Fruit fly (Drosophila melanogaster) whole organism, embryonic: ENCODE results near the gene Pstk.

Experiments used
- Ada2b ChIP-seq: fragments of 200-800 bp; sonication (Bioruptor generic); IDR thresholded peaks from 2 replicates; pipeline ENCODE4 v1.3.6; 2022; ENCODE audit warnings: missing biosample characterization, missing genetic modification characterization
- Atf6 ChIP-seq: fragments of 200-800 bp; sonication (Bioruptor generic); IDR thresholded peaks from 2 replicates; pipeline ENCODE4 v1.3.6; 2022; ENCODE audit warnings: missing biosample characterization, missing genetic modification characterization
- B-H2 ChIP-seq: fragments of 200-800 bp; sonication (Bioruptor generic); optimal IDR thresholded peaks from 2 replicates; lab custom pipeline; 2018; ENCODE audit warnings: missing biosample characterization, mild to moderate bottlenecking, missing genetic modification characterization
- C15 ChIP-seq: fragments of 200-800 bp; sonication (Bioruptor generic); IDR thresholded peaks from 3 replicates; pipeline ENCODE4 v1.3.6; 2022; ENCODE audit warnings: missing biosample characterization, missing genetic modification characterization
- CG11723 ChIP-seq: fragments of 200-800 bp; sonication (Bioruptor generic); optimal IDR thresholded peaks from 2 replicates; lab custom pipeline; 2017; ENCODE audit warnings: missing biosample characterization, mild to moderate bottlenecking, missing genetic modification characterization
- CG12155 ChIP-seq: fragments of 200-800 bp; sonication (Bioruptor generic); optimal IDR thresholded peaks from 3 replicates; lab custom pipeline; 2016; ENCODE audit warnings: missing biosample characterization, missing genetic modification characterization
- CG12299 ChIP-seq: fragments of 200-800 bp; sonication (Bioruptor generic); optimal IDR thresholded peaks from 2 replicates; lab custom pipeline; 2018; ENCODE audit warnings: missing biosample characterization, mild to moderate bottlenecking, missing genetic modification characterization
- CG13287 ChIP-seq: fragments of 200-800 bp; sonication (Bioruptor generic); IDR thresholded peaks from 2 replicates; pipeline ENCODE4 v1.3.6; 2022; ENCODE audit warnings: missing biosample characterization, missing genetic modification characterization; ENCODE audit not compliant: partially characterized antibody
- CG13296 ChIP-seq: fragments of 200-800 bp; sonication (Bioruptor generic); optimal IDR thresholded peaks from 3 replicates; lab custom pipeline; 2018; ENCODE audit warnings: missing biosample characterization, mild to moderate bottlenecking, missing genetic modification characterization
- CG16863 ChIP-seq: fragments of 200-800 bp; sonication (Bioruptor generic); optimal IDR thresholded peaks from 3 replicates; lab custom pipeline; 2016; ENCODE audit warnings: missing biosample characterization, missing genetic modification characterization
- CG17328 ChIP-seq: fragments of 200-800 bp; sonication (Bioruptor generic); IDR thresholded peaks from 2 replicates; pipeline ENCODE4 v1.3.6; 2022; ENCODE audit warnings: missing biosample characterization, missing genetic modification characterization
- CG18262 ChIP-seq: fragments of 200-800 bp; optimal IDR thresholded peaks from 3 replicates; lab custom pipeline; 2019; ENCODE audit warnings: missing biosample characterization, mild to moderate bottlenecking, missing genetic modification characterization, moderate library complexity
- CG18476 ChIP-seq: fragments of 200-800 bp; sonication (Bioruptor generic); optimal IDR thresholded peaks from 2 replicates; lab custom pipeline; 2016; ENCODE audit warnings: missing biosample characterization, mild to moderate bottlenecking, missing genetic modification characterization
- CG31365 ChIP-seq: fragments of 200-800 bp; sonication (Bioruptor generic); optimal IDR thresholded peaks from 2 replicates; lab custom pipeline; 2018; ENCODE audit warnings: missing biosample characterization, mild to moderate bottlenecking, missing genetic modification characterization
- CG3281 ChIP-seq: fragments of 200-800 bp; sonication (Bioruptor generic); optimal IDR thresholded peaks from 3 replicates; lab custom pipeline; 2017; ENCODE audit warnings: missing biosample characterization, mild to moderate bottlenecking, missing genetic modification characterization
- CG33557 ChIP-seq: fragments of 200-800 bp; sonication (Bioruptor generic); optimal IDR thresholded peaks from 2 replicates; lab custom pipeline; 2019; ENCODE audit warnings: missing biosample characterization, mild to moderate bottlenecking, missing genetic modification characterization, moderate library complexity
- CG43689 ChIP-seq: fragments of 200-800 bp; sonication (Bioruptor generic); IDR thresholded peaks from 2 replicates; pipeline ENCODE4 v1.3.6; 2022; ENCODE audit warnings: missing biosample characterization, missing genetic modification characterization
- CG6254 ChIP-seq: fragments of 200-800 bp; sonication (Bioruptor generic); optimal IDR thresholded peaks from 3 replicates; lab custom pipeline; 2017; ENCODE audit warnings: mild to moderate bottlenecking, missing biosample characterization, missing genetic modification reagents, missing genetic modification characterization
- CG6683 ChIP-seq: fragments of 200-800 bp; sonication (Bioruptor generic); optimal IDR thresholded peaks from 2 replicates; lab custom pipeline; 2017; ENCODE audit warnings: missing biosample characterization, mild to moderate bottlenecking, missing genetic modification characterization, missing genetic modification reagents
- CG8388 ChIP-seq: fragments of 200-800 bp; sonication (Bioruptor generic); optimal IDR thresholded peaks from 2 replicates; lab custom pipeline; 2019; ENCODE audit warnings: missing biosample characterization, mild to moderate bottlenecking, missing genetic modification characterization, moderate library complexity
- CG8924 ChIP-seq: fragments of 200-800 bp; optimal IDR thresholded peaks from 3 replicates; lab custom pipeline; 2019; ENCODE audit warnings: missing biosample characterization, mild to moderate bottlenecking, missing genetic modification characterization, moderate library complexity
- CG9727 ChIP-seq: fragments of 200-800 bp; sonication (Bioruptor generic); optimal IDR thresholded peaks from 3 replicates; lab custom pipeline; 2017; ENCODE audit warnings: missing biosample characterization, mild to moderate bottlenecking, missing genetic modification characterization
- CG9797 ChIP-seq: fragments of 200-800 bp; sonication (Bioruptor generic); optimal IDR thresholded peaks from 3 replicates; lab custom pipeline; 2018; ENCODE audit warnings: missing biosample characterization, mild to moderate bottlenecking, missing genetic modification characterization
- D19A ChIP-seq: fragments of 200-800 bp; optimal IDR thresholded peaks from 3 replicates; lab custom pipeline; 2019; ENCODE audit warnings: missing biosample characterization, mild to moderate bottlenecking, missing genetic modification characterization, moderate library complexity
- Dek ChIP-seq: fragments of 200-800 bp; sonication (Bioruptor generic); optimal IDR thresholded peaks from 3 replicates; lab custom pipeline; 2019; ENCODE audit warnings: missing biosample characterization, mild to moderate bottlenecking, missing genetic modification characterization, moderate library complexity
- Dll ChIP-seq: fragments of 200-800 bp; sonication (Bioruptor generic); IDR thresholded peaks from 4 replicates; pipeline ENCODE4 v1.3.6; 2022; ENCODE audit warnings: missing biosample characterization, missing genetic modification characterization; ENCODE audit not compliant: partially characterized antibody
- Doc2 ChIP-seq: fragments of 200-800 bp; sonication (Bioruptor generic); IDR thresholded peaks from 2 replicates; pipeline ENCODE4 v1.3.6; 2022; ENCODE audit warnings: missing biosample characterization, missing genetic modification characterization
- Fer3 ChIP-seq: fragments of 200-800 bp; sonication (Bioruptor generic); optimal IDR thresholded peaks from 2 replicates; lab custom pipeline; 2018; ENCODE audit warnings: missing biosample characterization, mild to moderate bottlenecking, missing genetic modification characterization, moderate library complexity
- Hr3 ChIP-seq: fragments of 200-800 bp; sonication (Bioruptor generic); optimal IDR thresholded peaks from 3 replicates; lab custom pipeline; 2016; ENCODE audit warnings: missing biosample characterization, missing genetic modification characterization
- NFAT ChIP-seq: fragments of 200-800 bp; sonication (Bioruptor generic); IDR thresholded peaks from 2 replicates; pipeline ENCODE4 v1.3.6; 2022; ENCODE audit warnings: missing biosample characterization, missing genetic modification characterization
- Neu2 ChIP-seq: fragments of 200-800 bp; sonication (Bioruptor generic); optimal IDR thresholded peaks from 3 replicates; lab custom pipeline; 2016; ENCODE audit warnings: missing biosample characterization, missing genetic modification characterization, borderline replicate concordance
- Opbp ChIP-seq: fragments of 200-800 bp; sonication (Bioruptor generic); IDR thresholded peaks from 3 replicates; pipeline ENCODE4 v1.3.6; 2022; ENCODE audit warnings: missing biosample characterization, missing genetic modification characterization; ENCODE audit not compliant: partially characterized antibody
- Ravus ChIP-seq: fragments of 200-800 bp; sonication (Bioruptor generic); IDR thresholded peaks from 2 replicates; pipeline ENCODE4 v1.3.6; 2022; ENCODE audit warnings: missing biosample characterization, missing genetic modification characterization
- Scr ChIP-seq: fragments of 200-800 bp; sonication (Bioruptor generic); IDR thresholded peaks from 2 replicates; pipeline ENCODE4 v1.3.6; 2022; ENCODE audit warnings: missing biosample characterization, missing genetic modification characterization; ENCODE audit not compliant: partially characterized antibody
- Xbp1 ChIP-seq: fragments of 200-800 bp; sonication (Bioruptor generic); optimal IDR thresholded peaks from 3 replicates; lab custom pipeline; 2016; ENCODE audit warnings: missing biosample characterization, mild to moderate bottlenecking, missing genetic modification characterization
- ap ChIP-seq: fragments of 200-800 bp; sonication (Bioruptor generic); IDR thresholded peaks from 2 replicates; pipeline ENCODE4 v1.3.6; 2022; ENCODE audit warnings: missing biosample characterization, missing genetic modification characterization
- chm ChIP-seq: fragments of 200-800 bp; sonication (Bioruptor generic); IDR thresholded peaks from 2 replicates; pipeline ENCODE4 v1.3.6; 2022; ENCODE audit warnings: missing biosample characterization, missing genetic modification characterization
- cwo ChIP-seq: fragments of 200-800 bp; sonication (Bioruptor generic); optimal IDR thresholded peaks from 3 replicates; lab custom pipeline; 2017; ENCODE audit warnings: missing biosample characterization, missing genetic modification characterization, mild to moderate bottlenecking, moderate library complexity, missing genetic modification reagents
- fd102C ChIP-seq: fragments of 200-800 bp; sonication (Bioruptor generic); optimal IDR thresholded peaks from 2 replicates; lab custom pipeline; 2018; ENCODE audit warnings: missing biosample characterization, mild to moderate bottlenecking, missing genetic modification characterization, moderate library complexity
- gcm2 ChIP-seq: fragments of 200-800 bp; sonication (Bioruptor generic); optimal IDR thresholded peaks from 2 replicates; lab custom pipeline; 2016; ENCODE audit warnings: missing biosample characterization, missing genetic modification characterization
- jing ChIP-seq: fragments of 200-800 bp; sonication (Bioruptor generic); optimal IDR thresholded peaks from 2 replicates; lab custom pipeline; 2018; ENCODE audit warnings: missing biosample characterization, mild to moderate bottlenecking, missing genetic modification characterization
- lab ChIP-seq: fragments of 200-800 bp; sonication (Bioruptor generic); optimal IDR thresholded peaks from 3 replicates; lab custom pipeline; 2017; ENCODE audit warnings: missing biosample characterization, missing genetic modification characterization, mild to moderate bottlenecking, moderate library complexity, missing genetic modification reagents
- lov ChIP-seq, 2 experiments: fragments of 200-800 bp in 1 of 2; fragments of >200 bp in 1 of 2; sonication (Bioruptor generic) in 1 of 2; IDR thresholded peaks in 1 of 2; optimal IDR thresholded peaks in 1 of 2; 2 replicates in 1 of 2; 3 replicates in 1 of 2; pipeline versions ENCODE4 v1.3.6 to Lab custom; 2017 to 2022; ENCODE audit warnings: missing biosample characterization in 1 of 2, missing genetic modification characterization in 1 of 2
- onecut ChIP-seq: fragments of 200-800 bp; sonication (Bioruptor generic); IDR thresholded peaks from 2 replicates; pipeline ENCODE4 v1.3.6; 2022; ENCODE audit warnings: missing biosample characterization, missing genetic modification characterization
- pita ChIP-seq: fragments of 200-800 bp; sonication (Bioruptor generic); optimal IDR thresholded peaks from 2 replicates; lab custom pipeline; 2017; ENCODE audit warnings: missing biosample characterization, mild to moderate bottlenecking, missing genetic modification characterization
- salm ChIP-seq: fragments of 200-800 bp; sonication (Bioruptor generic); optimal IDR thresholded peaks from 2 replicates; lab custom pipeline; 2018; ENCODE audit warnings: missing biosample characterization, mild to moderate bottlenecking, missing genetic modification characterization
- tgo ChIP-seq: fragments of 200-800 bp; sonication (Bioruptor generic); IDR thresholded peaks from 3 replicates; pipeline ENCODE4 v1.3.6; 2022; ENCODE audit warnings: missing biosample characterization, missing genetic modification characterization
- unpg ChIP-seq: fragments of 200-800 bp; sonication (Bioruptor generic); optimal IDR thresholded peaks from 3 replicates; lab custom pipeline; 2018; ENCODE audit warnings: missing biosample characterization, mild to moderate bottlenecking, missing genetic modification characterization, moderate library complexity
- wdn ChIP-seq: fragments of 200-800 bp; sonication (Bioruptor generic); IDR thresholded peaks from 2 replicates; pipeline ENCODE4 v1.3.6; 2022; ENCODE audit warnings: missing biosample characterization, missing genetic modification characterization
- zfh2 ChIP-seq: fragments of 200-800 bp; sonication (Bioruptor generic); optimal IDR thresholded peaks from 2 replicates; lab custom pipeline; 2016; ENCODE audit warnings: missing biosample characterization, missing genetic modification characterization

Pstk gene

dm6 chrX:19613473-19613872 lies 4.9 kb downstream of the Pstk start (continued):
- peak; percentile 85 for TF ChIP-seq CG13296 (GFP tag; lab: Kevin White, UChicago)
- no peak for TF ChIP-seq cwo (GFP tag; lab: Kevin White, UChicago)
- TF ChIP-seq Dll (GFP tag; lab: Robert Waterston, UW) = peak; percentile 53; the same call in 1 of the 4 replicates
- peak; percentile 8 for TF ChIP-seq CG8924
- TF ChIP-seq CG6683 = peak; percentile 60
- no peak for TF ChIP-seq zfh2 (GFP tag; lab: Kevin White, UChicago)
- TF ChIP-seq tgo = no peak
- TF ChIP-seq chm (GFP tag; lab: Robert Waterston, UW) = peak; percentile 74
- TF ChIP-seq Ada2b (GFP tag; lab: Robert Waterston, UW) = no peak
- peak; percentile 17 for TF ChIP-seq salm (tag; lab: Kevin White, UChicago)
- no peak for TF ChIP-seq lov (optimal IDR thresholded peaks at IDR 0.05; lab: Kevin White, UChicago)
- no peak; the same call in 2 of the 3 replicates for TF ChIP-seq lov (GFP tag; IDR thresholded peaks at IDR 0.05; lab: Robert Waterston, UW)
- TF ChIP-seq CG17328 (GFP tag; lab: Robert Waterston, UW) = peak; percentile 58
- peak; percentile 64 for TF ChIP-seq onecut (GFP tag; lab: Robert Waterston, UW)
- TF ChIP-seq wdn (GFP tag; lab: Robert Waterston, UW) = no peak
- peak; percentile 16 for TF ChIP-seq gcm2
- no peak for TF ChIP-seq lab
- peak; percentile 5 for TF ChIP-seq Xbp1
- no peak for TF ChIP-seq NFAT
- peak; percentile 78 for TF ChIP-seq CG3281 (GFP tag; lab: Kevin White, UChicago)
- TF ChIP-seq ap = 0 out of 2 replicates have a peak, but pooled peaks have one; percentile 9
- TF ChIP-seq CG18476 (GFP tag; lab: Kevin White, UChicago) = no peak
- no peak for TF ChIP-seq fd102C
- no peak for TF ChIP-seq C15 (GFP tag; lab: Robert Waterston, UW)
- TF ChIP-seq CG8388 (GFP tag; lab: Kevin White, UChicago) = peak; percentile 34
- peak; percentile 34 for TF ChIP-seq CG9797
- no peak for TF ChIP-seq pita
- TF ChIP-seq B-H2 (GFP tag; lab: Kevin White, UChicago) = peak; percentile 76
- TF ChIP-seq CG13287 = peak; percentile 75
- peak; percentile 65 for TF ChIP-seq CG9727 (GFP tag; lab: Kevin White, UChicago)
- TF ChIP-seq Atf6 (GFP tag; lab: Robert Waterston, UW) = peak; percentile 38; the same call in 1 of the 2 replicates
- TF ChIP-seq Opbp (GFP tag; lab: Robert Waterston, UW) = peak; percentile 17; the same call in 1 of the 3 replicates
- TF ChIP-seq CG33557 (GFP tag; lab: Kevin White, UChicago) = peak; percentile 58
- peak; percentile 60 for TF ChIP-seq unpg (GFP tag; lab: Kevin White, UChicago)
- no peak for TF ChIP-seq jing
- TF ChIP-seq CG6254 (GFP tag; lab: Kevin White, UChicago) = peak; percentile 13
- no peak for TF ChIP-seq CG12155 (GFP tag; lab: Kevin White, UChicago)
- TF ChIP-seq Hr3 (GFP tag; lab: Kevin White, UChicago) = no peak
- TF ChIP-seq CG18262 = peak; percentile 34
- peak; percentile 47 for TF ChIP-seq CG11723 (GFP tag; lab: Kevin White, UChicago)
- no peak for TF ChIP-seq CG16863 (GFP tag; lab: Kevin White, UChicago)
- no peak for TF ChIP-seq CG43689 (GFP tag; lab: Robert Waterston, UW)
- TF ChIP-seq D19A = no peak
- TF ChIP-seq Fer3 (tag; lab: Kevin White, UChicago) = peak; percentile 68
- no peak for TF ChIP-seq Neu2 (GFP tag; lab: Kevin White, UChicago)
- no peak for TF ChIP-seq Dek (tag; lab: Kevin White, UChicago)
- peak; percentile 43 for TF ChIP-seq CG12299 (tag; lab: Kevin White, UChicago)
- TF ChIP-seq Ravus (GFP tag; lab: Robert Waterston, UW) = no peak
- TF ChIP-seq Scr (GFP tag; lab: Robert Waterston, UW) = peak; percentile 47
- no peak for TF ChIP-seq Doc2 (GFP tag; lab: Robert Waterston, UW)
- peak; percentile 58 for TF ChIP-seq CG31365 (tag; lab: Kevin White, UChicago)
